Fruit fly (Drosophila melanogaster) whole organism: ENCODE results near the gene CG15283.

ENCODE experiments used
- CG8478 ChIP-seq: fragments of >200 bp; optimal IDR thresholded peaks from 2 replicates; lab custom pipeline; 2018; ENCODE audit warnings: inconsistent platforms
- Dll ChIP-seq: fragments of >200 bp; optimal IDR thresholded peaks from 2 replicates; lab custom pipeline; 2017
- EcR ChIP-seq, 2 experiments: fragments of >200 bp; optimal IDR thresholded peaks; 2 replicates each; lab custom pipeline; 2017; ENCODE audit warnings: missing biosample characterization in 2 of 2, missing genetic modification characterization in 2 of 2, missing genetic modification reagents in 2 of 2
- pan ChIP-seq: fragments of >200 bp; optimal IDR thresholded peaks from 2 replicates; lab custom pipeline; 2017
- psq ChIP-seq: fragments of >200 bp; optimal IDR thresholded peaks from 2 replicates; lab custom pipeline; 2017
- usp ChIP-seq: fragments of >200 bp; optimal IDR thresholded peaks from 2 replicates; lab custom pipeline; 2017; ENCODE audit warnings: missing biosample characterization, missing genetic modification characterization, mixed read lengths

DNA sequence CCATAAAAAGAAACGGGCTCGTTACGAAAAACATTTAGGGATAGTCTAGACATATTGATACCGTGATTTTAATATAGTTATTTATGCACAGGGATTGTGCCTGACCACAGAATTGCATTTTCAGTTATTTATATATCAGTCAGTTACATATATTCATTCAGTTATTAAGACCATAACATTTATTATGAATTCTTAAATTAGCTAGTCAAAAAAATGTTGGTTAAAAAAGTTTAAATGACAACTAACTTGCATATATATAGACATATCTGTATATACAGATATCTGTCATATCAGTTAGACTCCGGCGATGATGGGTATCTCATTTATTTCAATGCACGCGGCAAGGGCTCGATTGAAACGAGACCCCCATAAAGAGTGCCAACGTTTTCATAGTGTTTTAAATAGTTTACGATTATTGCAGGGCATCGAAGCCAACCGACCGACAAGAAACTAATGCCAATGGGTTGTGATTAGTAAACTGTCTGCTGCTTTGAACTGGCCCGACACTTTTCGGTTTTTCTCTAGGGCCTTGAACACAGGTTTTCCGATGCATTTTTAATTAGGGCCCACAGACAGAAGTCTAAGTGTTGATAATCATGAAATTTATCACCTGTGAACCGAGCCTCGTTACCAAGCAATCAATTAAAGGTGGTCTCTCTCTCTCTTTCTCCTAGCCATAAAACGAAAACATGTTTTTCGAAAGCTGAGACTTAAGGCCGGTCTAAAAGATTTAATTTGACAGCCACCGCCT lies 12.1 kb upstream of the CG15283 start:
- no peak for TF ChIP-seq usp
- TF ChIP-seq Dll (lab: Kevin White, UChicago), result no peak
- TF ChIP-seq pan (lab: Kevin White, UChicago), result no peak
- no peak for TF ChIP-seq CG8478 (lab: Kevin White, UChicago)
- TF ChIP-seq psq (lab: Kevin White, UChicago), result no peak
- no peak for TF ChIP-seq EcR (GFP tag; optimal IDR thresholded peaks at IDR 0.05; lab: Kevin White, UChicago)
